Worm (Caenorhabditis elegans) whole organism, late embryonic: ENCODE results near the gene aak-1.

Source experiments
- ama-1 ChIP-seq: fragments of 150-350 bp; optimal IDR thresholded peaks from 2 replicates; lab custom pipeline; 2014
- ceh-18 ChIP-seq: sonication (generic microtip); optimal IDR thresholded peaks from 2 replicates; lab custom pipeline; 2016; ENCODE audit warnings: missing genetic modification characterization, missing compliant biosample characterization
- ceh-30 ChIP-seq: fragments of 150-350 bp; optimal IDR thresholded peaks from 2 replicates; lab custom pipeline; 2014; ENCODE audit warnings: missing biosample characterization, missing genetic modification characterization
- ceh-6 ChIP-seq: fragments of 200-800 bp; sonication (Bioruptor generic); optimal IDR thresholded peaks from 2 replicates; lab custom pipeline; 2018; ENCODE audit warnings: mild to moderate bottlenecking, missing genetic modification characterization, missing compliant biosample characterization
- mec-3 ChIP-seq: sonication (generic microtip); optimal IDR thresholded peaks from 2 replicates; lab custom pipeline; 2016; ENCODE audit warnings: borderline replicate concordance, missing genetic modification characterization, missing compliant biosample characterization
- pros-1 ChIP-seq: fragments of 150-350 bp; optimal IDR thresholded peaks from 2 replicates; lab custom pipeline; 2014; ENCODE audit warnings: missing biosample characterization, missing genetic modification reagents, missing genetic modification characterization
- rnt-1 ChIP-seq: sonication (generic microtip); optimal IDR thresholded peaks from 2 replicates; lab custom pipeline; 2016; ENCODE audit warnings: missing genetic modification characterization, missing compliant biosample characterization

- no peak for TF ChIP-seq mec-3 (tag; lab: Kevin White, UChicago)
- TF ChIP-seq pros-1 (tag; lab: Kevin White, UChicago) = no peak
- no peak for TF ChIP-seq ceh-18
- TF ChIP-seq ama-1 = no peak
- TF ChIP-seq ceh-6 (GFP tag; lab: Kevin White, UChicago) = no peak
- no peak for TF ChIP-seq rnt-1 (tag; lab: Kevin White, UChicago)
- no peak for TF ChIP-seq ceh-30
Measured at ce11 chrIII:8780473-8780872, 19.6 kb upstream of the aak-1 start.
